7 fruit fly cellular contexts compared by ENCODE assay signal in genomic region chr3R:30912402-30912801, dm6.
A peak's percentile ranks its signal among the peaks of the same experiment; 100 is the strongest.
TF ChIP-seq lines count a peak whose summit lies in the region.

Ptx1 (plus strand) TSS chr3R:30912754.

- TF ChIP-seq CTCF in S2 (optimal IDR thresholded peaks at IDR 0.05; lab: Kevin White, UChicago), result peak; percentile 58 to 82
- TF ChIP-seq CTCF in whole organism, embryonic (GFP tag; optimal IDR thresholded peaks at IDR 0.05; lab: Kevin White, UChicago), result no peak

TF ChIP-seq in whole organism, 6 proteins besides CTCF, POLR2A, EP300 and RAD21:
- TF ChIP-seq EcR (GFP tag; optimal IDR thresholded peaks at IDR 0.05; lab: Kevin White, UChicago) (no peak), Dll (optimal IDR thresholded peaks at IDR 0.05; lab: Kevin White, UChicago) (peak; percentile 65), usp (GFP tag; optimal IDR thresholded peaks at IDR 0.05; lab: Kevin White, UChicago) (no peak), pan (optimal IDR thresholded peaks at IDR 0.05; lab: Kevin White, UChicago) (no peak), CG8478 (optimal IDR thresholded peaks at IDR 0.05; lab: Kevin White, UChicago) (peak; percentile 94), psq (optimal IDR thresholded peaks at IDR 0.05; lab: Kevin White, UChicago) (no peak)

TF ChIP-seq in whole organism, adult, 20 proteins besides CTCF, POLR2A, EP300 and RAD21:
- TF ChIP-seq Crg-1 (GFP tag; optimal IDR thresholded peaks at IDR 0.05; lab: Kevin White, UChicago), result no peak
- TF ChIP-seq CG14711 (tag; optimal IDR thresholded peaks at IDR 0.05; lab: Kevin White, UChicago), result no peak
- TF ChIP-seq Mnt (GFP tag; optimal IDR thresholded peaks at IDR 0.05; lab: Kevin White, UChicago), result peak; percentile 29
- peak; percentile 1 for TF ChIP-seq toe (GFP tag; optimal IDR thresholded peaks at IDR 0.05; lab: Kevin White, UChicago)
- peak; percentile 65 for TF ChIP-seq pad (GFP tag; optimal IDR thresholded peaks at IDR 0.05; lab: Kevin White, UChicago)
TF ChIP-seq in whole organism, adult: peak in this region for 3.

TF ChIP-seq in whole organism, embryonic, 481 proteins besides CTCF, POLR2A, EP300 and RAD21 (continues in another document):
- TF ChIP-seq Mrtf (GFP tag; IDR thresholded peaks at IDR 0.05; lab: Robert Waterston, UW), result no peak
- no peak for TF ChIP-seq CG1792 (GFP tag; optimal IDR thresholded peaks at IDR 0.05; lab: Kevin White, UChicago)
- TF ChIP-seq CG31365 (tag; optimal IDR thresholded peaks at IDR 0.05; lab: Kevin White, UChicago), result no peak
- no peak for TF ChIP-seq CG11456 (GFP tag; IDR thresholded peaks at IDR 0.05; lab: Robert Waterston, UW)
- peak; percentile 1 for TF ChIP-seq Abd-B (GFP tag; optimal IDR thresholded peaks at IDR 0.05; lab: Kevin White, UChicago)
- no peak for TF ChIP-seq wek (GFP tag; optimal IDR thresholded peaks at IDR 0.05; lab: Kevin White, UChicago)
- TF ChIP-seq CG13894 (tag; optimal IDR thresholded peaks at IDR 0.05; lab: Kevin White, UChicago), result no peak
- no peak for TF ChIP-seq CG11696 (GFP tag; IDR thresholded peaks at IDR 0.05; lab: Robert Waterston, UW)
- TF ChIP-seq NC2β (GFP tag; optimal IDR thresholded peaks at IDR 0.05; lab: Kevin White, UChicago), result no peak
- TF ChIP-seq MBD-R2 (GFP tag; IDR thresholded peaks at IDR 0.05; lab: Robert Waterston, UW), result no peak
- no peak for TF ChIP-seq B-H2 (GFP tag; optimal IDR thresholded peaks at IDR 0.05; lab: Kevin White, UChicago)
- no peak for TF ChIP-seq Scr (GFP tag; IDR thresholded peaks at IDR 0.05; lab: Robert Waterston, UW; ENCODE audit: partially characterized antibody)
- 0 out of 2 replicates have a peak, but pooled peaks have one; percentile 43 for TF ChIP-seq ara (GFP tag; IDR thresholded peaks at IDR 0.05; lab: Robert Waterston, UW)
- no peak for TF ChIP-seq Myb (GFP tag; optimal IDR thresholded peaks at IDR 0.05; lab: Kevin White, UChicago)
- TF ChIP-seq Jarid2 (GFP tag; optimal IDR thresholded peaks at IDR 0.05; lab: Kevin White, UChicago), result peak; percentile 84
- TF ChIP-seq MESR4 (GFP tag; optimal IDR thresholded peaks at IDR 0.05; lab: Kevin White, UChicago), result no peak
- no peak for TF ChIP-seq CG10147 (GFP tag; optimal IDR thresholded peaks at IDR 0.05; lab: Kevin White, UChicago)
- TF ChIP-seq eve (GFP tag; optimal IDR thresholded peaks at IDR 0.05; lab: Kevin White, UChicago), result no peak
- TF ChIP-seq fd64A (GFP tag; optimal IDR thresholded peaks at IDR 0.05; lab: Kevin White, UChicago), result no peak
- no peak for TF ChIP-seq Dip2 (GFP tag; IDR thresholded peaks at IDR 0.05; lab: Robert Waterston, UW)
- no peak for TF ChIP-seq so (GFP tag; IDR thresholded peaks at IDR 0.05; lab: Robert Waterston, UW)

TF ChIP-seq in whole organism, prepupa, 60 proteins besides CTCF, POLR2A, EP300 and RAD21:
- TF ChIP-seq Eip93F (GFP tag; optimal IDR thresholded peaks at IDR 0.05; lab: Kevin White, UChicago) (no peak), eg (GFP tag; IDR thresholded peaks at IDR 0.05; lab: Robert Waterston, UW) (no peak), pdm3 (GFP tag; optimal IDR thresholded peaks at IDR 0.05; lab: Kevin White, UChicago) (no peak), Sox14 (GFP tag; optimal IDR thresholded peaks at IDR 0.05; lab: Kevin White, UChicago) (peak; percentile 31), fkh (GFP tag; optimal IDR thresholded peaks at IDR 0.05; lab: Kevin White, UChicago) (peak; percentile 95), CG11902 (GFP tag; optimal IDR thresholded peaks at IDR 0.05; lab: Kevin White, UChicago) (no peak), Lpt (GFP tag; optimal IDR thresholded peaks at IDR 0.05; lab: Kevin White, UChicago) (no peak), Hr39 (GFP tag; optimal IDR thresholded peaks at IDR 0.05; lab: Kevin White, UChicago) (no peak), salr (GFP tag; optimal IDR thresholded peaks at IDR 0.05; lab: Kevin White, UChicago) (no peak), CG6163 (GFP tag; IDR thresholded peaks at IDR 0.05; lab: Robert Waterston, UW) (peak; percentile 57), svp (GFP tag; lab: Kevin White, UChicago) (peak; percentile 57), CG6276 (GFP tag; optimal IDR thresholded peaks at IDR 0.05; lab: Kevin White, UChicago) (no peak), CG3919 (GFP tag; optimal IDR thresholded peaks at IDR 0.05; lab: Kevin White, UChicago) (peak; percentile 21), CG1621 (tag; optimal IDR thresholded peaks at IDR 0.05; lab: Kevin White, UChicago) (peak; percentile 58), achi (GFP tag; optimal IDR thresholded peaks at IDR 0.05; lab: Kevin White, UChicago) (no peak), CG16779 (tag; optimal IDR thresholded peaks at IDR 0.05; lab: Kevin White, UChicago) (no peak)
TF ChIP-seq in whole organism, prepupa: peak in this region for 6.

TF ChIP-seq in whole organism, pupa, 21 proteins besides CTCF, POLR2A, EP300 and RAD21:
- TF ChIP-seq CG32121 (GFP tag; IDR thresholded peaks at IDR 0.05; lab: Robert Waterston, UW) (peak; percentile 55; the same call in 1 of the 2 replicates), rn (GFP tag; IDR thresholded peaks at IDR 0.05; lab: Robert Waterston, UW) (no peak), fd96Ca (GFP tag; IDR thresholded peaks at IDR 0.05; lab: Robert Waterston, UW) (peak; percentile 48; the same call in 1 of the 3 replicates), CG4496 (GFP tag; IDR thresholded peaks at IDR 0.05; lab: Robert Waterston, UW) (peak; percentile 85)
TF ChIP-seq in whole organism, pupa: peak in this region for 3.

TF ChIP-seq in whole organism, wandering third instar larva, 38 proteins besides CTCF, POLR2A, EP300 and RAD21:
- TF ChIP-seq Vsx2 (GFP tag; optimal IDR thresholded peaks at IDR 0.05; lab: Kevin White, UChicago; ENCODE audit: partially characterized antibody) (no peak), Dfd (GFP tag; optimal IDR thresholded peaks at IDR 0.05; lab: Kevin White, UChicago) (no peak), Mio (GFP tag; optimal IDR thresholded peaks at IDR 0.05; lab: Kevin White, UChicago) (no peak), Hr78 (GFP tag; optimal IDR thresholded peaks at IDR 0.05; lab: Kevin White, UChicago) (no peak), sage (GFP tag; optimal IDR thresholded peaks at IDR 0.05; lab: Kevin White, UChicago) (no peak), h (GFP tag; optimal IDR thresholded peaks at IDR 0.05; lab: Kevin White, UChicago) (peak; percentile 37), br (GFP tag; optimal IDR thresholded peaks at IDR 0.05; lab: Kevin White, UChicago) (no peak), dsf (GFP tag; optimal IDR thresholded peaks at IDR 0.05; lab: Kevin White, UChicago; ENCODE audit: borderline replicate concordance) (no peak), woc (GFP tag; optimal IDR thresholded peaks at IDR 0.05; lab: Kevin White, UChicago) (no peak), sv (GFP tag; optimal IDR thresholded peaks at IDR 0.05; lab: Kevin White, UChicago) (no peak), CG32264 (GFP tag; optimal IDR thresholded peaks at IDR 0.05; lab: Kevin White, UChicago) (no peak), Hnf4 (GFP tag; optimal IDR thresholded peaks at IDR 0.05; lab: Kevin White, UChicago) (no peak), foxo (GFP tag; optimal IDR thresholded peaks at IDR 0.05; lab: Kevin White, UChicago) (no peak), jim (GFP tag; optimal IDR thresholded peaks at IDR 0.05; lab: Kevin White, UChicago) (no peak), Myc (optimal IDR thresholded peaks at IDR 0.05; lab: Kevin White, UChicago) (no peak), dl (GFP tag; optimal IDR thresholded peaks at IDR 0.05; lab: Kevin White, UChicago; ENCODE audit: insufficient read depth in 1 of 2, partially characterized antibody in 2 of 2) (peak; percentile 37 to 53), ey (GFP tag; optimal IDR thresholded peaks at IDR 0.05; lab: Kevin White, UChicago) (no peak), dmrt93B (GFP tag; optimal IDR thresholded peaks at IDR 0.05; lab: Kevin White, UChicago) (no peak), CrebA (GFP tag; optimal IDR thresholded peaks at IDR 0.05; lab: Kevin White, UChicago; ENCODE audit: borderline replicate concordance) (no peak), psq (GFP tag; optimal IDR thresholded peaks at IDR 0.05; lab: Kevin White, UChicago) (no peak), Rel (GFP tag; optimal IDR thresholded peaks at IDR 0.05; lab: Kevin White, UChicago) (no peak), Rel (tag; optimal IDR thresholded peaks at IDR 0.05; lab: Kevin White, UChicago) (no peak), Abd-B (GFP tag; optimal IDR thresholded peaks at IDR 0.05; lab: Kevin White, UChicago) (no peak), lola (GFP tag; optimal IDR thresholded peaks at IDR 0.05; lab: Kevin White, UChicago) (no peak), CG9705 (GFP tag; optimal IDR thresholded peaks at IDR 0.05; lab: Kevin White, UChicago) (no peak), HLH106 (tag; optimal IDR thresholded peaks at IDR 0.05; lab: Kevin White, UChicago) (no peak), N (GFP tag; optimal IDR thresholded peaks at IDR 0.05; lab: Kevin White, UChicago) (no peak), Jra (GFP tag; optimal IDR thresholded peaks at IDR 0.05; lab: Kevin White, UChicago) (no peak), Sp1 (GFP tag; optimal IDR thresholded peaks at IDR 0.05; lab: Kevin White, UChicago) (no peak), pan (optimal IDR thresholded peaks at IDR 0.05; lab: Kevin White, UChicago) (no peak), Hr83 (GFP tag; optimal IDR thresholded peaks at IDR 0.05; lab: Kevin White, UChicago; ENCODE audit: poor library complexity, severe bottlenecking) (peak; percentile 43), Dif (GFP tag; optimal IDR thresholded peaks at IDR 0.05; lab: Kevin White, UChicago; ENCODE audit: partially characterized antibody) (peak; percentile 43), brk (GFP tag; optimal IDR thresholded peaks at IDR 0.05; lab: Kevin White, UChicago) (no peak), tai (GFP tag; optimal IDR thresholded peaks at IDR 0.05; lab: Kevin White, UChicago) (no peak), GATAd (GFP tag; optimal IDR thresholded peaks at IDR 0.05; lab: Kevin White, UChicago) (no peak), fru (GFP tag; optimal IDR thresholded peaks at IDR 0.05; lab: Kevin White, UChicago) (no peak), rgr (GFP tag; optimal IDR thresholded peaks at IDR 0.05; lab: Kevin White, UChicago) (peak; percentile 37), usp (GFP tag; optimal IDR thresholded peaks at IDR 0.05; lab: Kevin White, UChicago) (no peak), OdsH (GFP tag; optimal IDR thresholded peaks at IDR 0.05; lab: Kevin White, UChicago) (no peak)
TF ChIP-seq in whole organism, wandering third instar larva: peak in this region for 5.
